Worm (Caenorhabditis elegans) whole organism, L4/young adult: Measurements from ENCODE around the gene T13H10.2.

Source experiments
- dao-5 ChIP-seq: sonication (generic microtip); optimal IDR thresholded peaks from 2 replicates; lab custom pipeline; 2016; ENCODE audit warnings: missing genotype, missing genetic modification characterization, moderate library complexity, missing compliant biosample characterization
- him-1 ChIP-seq: sonication (generic microtip); optimal IDR thresholded peaks from 2 replicates; lab custom pipeline; 2016; ENCODE audit warnings: missing genotype, missing genetic modification reagents, missing genetic modification characterization, missing compliant biosample characterization

DNA sequence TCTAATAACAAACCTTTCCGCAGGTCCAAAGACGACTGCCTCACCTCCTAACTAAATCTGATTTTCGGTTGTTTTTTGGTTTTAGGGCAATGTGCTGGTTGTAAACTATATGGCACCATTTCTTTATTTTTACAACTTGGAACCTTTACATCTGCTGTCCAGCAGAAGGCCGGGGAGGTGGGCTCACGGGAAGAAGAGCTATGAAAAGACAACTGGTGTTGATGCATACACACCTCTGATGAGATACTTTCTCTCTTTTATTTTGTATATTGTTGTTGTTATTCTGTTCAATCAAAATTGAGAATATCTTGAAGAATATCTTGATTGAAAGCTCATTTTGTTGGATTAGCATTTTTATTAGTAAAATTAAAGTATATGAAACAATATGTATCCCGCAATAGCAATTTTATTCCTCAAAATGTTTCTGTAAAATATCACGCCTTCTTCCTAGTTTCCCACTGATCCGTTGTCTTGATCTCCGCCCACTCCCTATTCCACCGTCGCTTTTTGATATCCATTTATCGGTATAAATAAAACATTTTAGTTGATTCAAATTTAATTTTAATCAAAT, 13.6 kb downstream of the T13H10.2 start, which contains the start of gene dhp-2:
- TF ChIP-seq dao-5 (tag; lab: Kevin White, UChicago): no peak
- TF ChIP-seq him-1 (tag; lab: Kevin White, UChicago): no peak
